Fruit fly (Drosophila melanogaster): Measurements from ENCODE around the gene CG31809.

Gene CG31809

DNA sequence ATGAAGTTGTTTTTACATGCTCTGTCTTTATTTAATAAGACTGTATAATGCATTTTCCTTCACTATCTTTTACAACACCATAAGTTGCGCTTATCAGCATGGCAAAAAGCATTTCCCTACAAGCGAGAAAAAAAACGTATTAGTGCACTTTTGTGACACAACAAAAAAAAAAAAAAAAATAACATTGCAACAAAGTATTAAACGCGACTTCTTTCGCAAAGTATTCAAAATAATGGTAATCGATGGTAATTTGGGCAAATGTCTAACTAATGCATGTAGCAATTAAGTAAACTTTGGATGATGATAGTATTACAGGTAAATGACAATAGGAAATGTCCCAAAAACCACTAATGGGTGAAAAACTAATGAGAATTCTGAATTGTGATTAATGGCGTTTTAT lies 10.6 kb downstream of the CG31809 start:
- TF ChIP-seq CG6276 (GFP tag; optimal IDR thresholded peaks at IDR 0.05) (no peak), Sox102F (GFP tag; optimal IDR thresholded peaks at IDR 0.05) (no peak), CG6163 (GFP tag; IDR thresholded peaks at IDR 0.05) (no peak), fd59A (GFP tag; optimal IDR thresholded peaks at IDR 0.05) (no peak), dsx (GFP tag; optimal IDR thresholded peaks at IDR 0.05; ENCODE audit: poor library complexity, severe bottlenecking) (peak; percentile 67)

DNA sequence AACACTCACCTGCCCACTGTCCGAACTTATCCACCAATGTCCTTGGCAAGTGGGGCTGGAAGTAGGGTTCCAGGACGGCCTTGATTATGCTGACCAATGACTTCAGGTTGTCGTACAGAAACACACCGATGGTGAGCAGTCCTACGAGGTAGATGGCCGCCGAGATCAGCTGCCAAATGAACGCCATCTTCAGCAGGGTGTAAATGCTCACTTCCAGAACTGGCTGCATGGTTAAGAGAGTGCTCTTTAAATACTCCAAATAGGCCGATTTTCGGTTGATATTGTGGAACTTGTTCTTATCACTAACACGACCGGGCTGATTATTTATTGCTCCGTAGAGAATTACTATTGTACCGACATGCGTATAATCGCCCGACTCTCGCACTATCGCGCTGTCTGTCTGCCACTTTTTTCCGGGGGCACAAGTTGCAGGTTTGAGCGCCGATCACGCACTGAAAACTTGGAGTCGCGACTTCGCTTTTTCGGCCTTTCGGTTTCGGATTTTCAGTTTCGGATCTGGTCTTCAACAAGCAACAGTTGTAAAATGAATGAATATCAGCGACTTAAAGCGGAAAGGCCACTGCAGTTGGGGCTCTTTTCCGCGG lies 11.7 kb downstream of the CG31809 start:
- no peak for TF ChIP-seq topi (GFP tag; optimal IDR thresholded peaks at IDR 0.05)
- no peak for TF ChIP-seq Met (GFP tag; optimal IDR thresholded peaks at IDR 0.05)
- no peak for TF ChIP-seq CG6276 (GFP tag; optimal IDR thresholded peaks at IDR 0.05)
- peak in 1 of 2 experiments; percentile 15 for TF ChIP-seq ss (GFP tag; optimal IDR thresholded peaks at IDR 0.05)
- peak; percentile 24; the same call in 1 of the 2 replicates for TF ChIP-seq CG15336 (GFP tag; IDR thresholded peaks at IDR 0.05)
- no peak for TF ChIP-seq svp (GFP tag)

DNA sequence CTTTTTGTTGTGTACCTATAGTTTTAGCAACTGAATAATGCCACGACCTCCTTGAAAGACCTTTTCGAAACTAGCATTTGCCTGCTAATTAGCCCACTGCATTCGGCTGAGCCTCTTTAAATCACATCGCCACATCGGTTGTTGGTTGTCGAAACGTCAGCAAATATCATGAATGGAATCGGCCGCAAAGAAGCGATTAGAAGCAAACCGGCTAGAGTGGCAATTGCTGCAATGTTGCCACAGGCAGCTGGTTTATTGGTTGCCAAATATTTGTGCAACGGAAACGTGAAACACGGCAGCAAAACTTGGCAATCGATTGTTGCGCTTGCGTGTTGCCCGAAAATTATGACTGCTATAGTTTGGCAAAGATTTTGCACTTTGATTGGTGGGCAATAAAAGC lies 13.3 kb downstream of the CG31809 start:
- TF ChIP-seq CG8119 (GFP tag; IDR thresholded peaks at IDR 0.05) (no peak), fkh (GFP tag; optimal IDR thresholded peaks at IDR 0.05) (peak; percentile 13)

DNA sequence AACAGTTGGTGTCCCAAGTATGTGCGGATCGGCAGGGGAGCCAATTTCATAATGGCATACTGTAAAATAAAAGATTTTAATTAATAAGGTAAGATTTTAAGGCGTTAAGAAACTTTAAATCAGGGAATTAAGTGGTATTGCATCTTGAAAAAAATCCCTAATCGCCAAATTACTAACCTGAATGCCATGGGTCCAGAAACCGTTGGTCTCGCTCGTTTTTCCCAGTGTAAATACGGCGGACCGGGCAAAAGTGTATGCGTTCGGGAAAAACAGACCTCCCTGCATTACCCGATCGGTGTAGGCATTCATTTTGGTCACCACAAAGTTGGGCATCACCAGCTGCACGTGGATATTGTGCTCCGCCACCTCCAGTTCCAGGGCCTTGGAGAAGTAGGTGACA lies 15.2 kb downstream of the CG31809 start:
- TF ChIP-seq CG6854 (GFP tag; optimal IDR thresholded peaks at IDR 0.05) (no peak), CG8632 (GFP tag; optimal IDR thresholded peaks at IDR 0.05) (no peak), Eip78C (GFP tag) (peak; percentile 62), Hr4 (GFP tag; optimal IDR thresholded peaks at IDR 0.05) (peak; percentile 24), CG7368 (GFP tag; optimal IDR thresholded peaks at IDR 0.05) (peak; percentile 4), Eip93F (GFP tag; optimal IDR thresholded peaks at IDR 0.05) (no peak), net (GFP tag; optimal IDR thresholded peaks at IDR 0.05) (peak; percentile 41), CG16779 (tag; optimal IDR thresholded peaks at IDR 0.05) (no peak), Smox (GFP tag; optimal IDR thresholded peaks at IDR 0.05) (peak; percentile 54), CG31627 (GFP tag; optimal IDR thresholded peaks at IDR 0.05) (peak; percentile 46), eg (GFP tag; IDR thresholded peaks at IDR 0.05) (peak; percentile 48; the same call in 1 of the 3 replicates), Sox14 (GFP tag; optimal IDR thresholded peaks at IDR 0.05) (peak; percentile 39), fkh (GFP tag; optimal IDR thresholded peaks at IDR 0.05) (no peak), CG11762 (GFP tag; optimal IDR thresholded peaks at IDR 0.05; ENCODE audit: insufficient read depth) (no peak), CG3919 (GFP tag; optimal IDR thresholded peaks at IDR 0.05) (peak; percentile 50), CG15336 (GFP tag; IDR thresholded peaks at IDR 0.05) (peak; percentile 50; the same call in 1 of the 2 replicates), CG11294 (GFP tag; IDR thresholded peaks at IDR 0.05) (no peak), dac (GFP tag; optimal IDR thresholded peaks at IDR 0.05) (no peak), CG10631 (GFP tag; optimal IDR thresholded peaks at IDR 0.05) (no peak), esn (GFP tag; optimal IDR thresholded peaks at IDR 0.05) (peak; percentile 72), achi (GFP tag; optimal IDR thresholded peaks at IDR 0.05) (peak; percentile 32), lz (GFP tag; optimal IDR thresholded peaks at IDR 0.05) (peak; percentile 47), OdsH (GFP tag; optimal IDR thresholded peaks at IDR 0.05) (peak; percentile 42), CG8119 (GFP tag; IDR thresholded peaks at IDR 0.05) (peak; percentile 33; the same call in 1 of the 3 replicates), CG6808 (GFP tag; optimal IDR thresholded peaks at IDR 0.05) (no peak), Ets96B (tag; optimal IDR thresholded peaks at IDR 0.05) (no peak), Eip75B (GFP tag; optimal IDR thresholded peaks at IDR 0.05) (no peak), topi (GFP tag; optimal IDR thresholded peaks at IDR 0.05) (peak; percentile 65), CG11902 (GFP tag; optimal IDR thresholded peaks at IDR 0.05) (no peak), CG9139 (GFP tag; optimal IDR thresholded peaks at IDR 0.05) (no peak), Blimp-1 (GFP tag; optimal IDR thresholded peaks at IDR 0.05) (no peak), vri (GFP tag; optimal IDR thresholded peaks at IDR 0.05) (no peak), CG34406 (GFP tag; optimal IDR thresholded peaks at IDR 0.05) (peak; percentile 35), CG3032 (tag; optimal IDR thresholded peaks at IDR 0.05) (no peak), Sox102F (GFP tag; optimal IDR thresholded peaks at IDR 0.05) (peak; percentile 61), acj6 (GFP tag; optimal IDR thresholded peaks at IDR 0.05) (peak; percentile 21), fd59A (GFP tag; optimal IDR thresholded peaks at IDR 0.05) (no peak), CG10669 (GFP tag; optimal IDR thresholded peaks at IDR 0.05) (no peak), Lpt (GFP tag; optimal IDR thresholded peaks at IDR 0.05) (no peak)

Data from whole organism, prepupa.